Fruit fly (Drosophila melanogaster): ENCODE data around the gene LanB1.
A peak's percentile ranks its signal among the peaks of the same experiment; 100 is the strongest.

The LanB1 gene

dm6 chr2L:7849472-7849871 lies 38.2 kb downstream of the LanB1 start:
- TF ChIP-seq CG7368 (GFP tag; optimal IDR thresholded peaks at IDR 0.05), result no peak
- peak; percentile 37; the same call in 1 of the 3 replicates for TF ChIP-seq CG6163 (GFP tag; IDR thresholded peaks at IDR 0.05)
- no peak for TF ChIP-seq pdm3 (GFP tag; optimal IDR thresholded peaks at IDR 0.05)
- peak; percentile 12 for TF ChIP-seq achi (GFP tag; optimal IDR thresholded peaks at IDR 0.05)
- TF ChIP-seq CG16779 (tag; optimal IDR thresholded peaks at IDR 0.05), result no peak
- no peak for TF ChIP-seq CG10669 (GFP tag; optimal IDR thresholded peaks at IDR 0.05)
- peak; percentile 10 for TF ChIP-seq CG10631 (GFP tag; optimal IDR thresholded peaks at IDR 0.05)
- no peak for TF ChIP-seq acj6 (GFP tag; optimal IDR thresholded peaks at IDR 0.05)
- TF ChIP-seq vri (GFP tag; optimal IDR thresholded peaks at IDR 0.05), result no peak
- TF ChIP-seq CG34406 (GFP tag; optimal IDR thresholded peaks at IDR 0.05), result no peak
- TF ChIP-seq CG11902 (GFP tag; optimal IDR thresholded peaks at IDR 0.05), result no peak
- no peak for TF ChIP-seq CG1621 (tag; optimal IDR thresholded peaks at IDR 0.05)
- TF ChIP-seq CG8319 (GFP tag; optimal IDR thresholded peaks at IDR 0.05), result no peak
- TF ChIP-seq fd85E (GFP tag; optimal IDR thresholded peaks at IDR 0.05), result no peak
- TF ChIP-seq cyc (GFP tag; optimal IDR thresholded peaks at IDR 0.05), result no peak
- TF ChIP-seq dsx (GFP tag; optimal IDR thresholded peaks at IDR 0.05; ENCODE audit: poor library complexity, severe bottlenecking), result no peak
- TF ChIP-seq CG11762 (GFP tag; optimal IDR thresholded peaks at IDR 0.05; ENCODE audit: insufficient read depth), result no peak
- TF ChIP-seq Met (GFP tag; optimal IDR thresholded peaks at IDR 0.05), result no peak
- no peak for TF ChIP-seq CG3919 (GFP tag; optimal IDR thresholded peaks at IDR 0.05)
- peak; percentile 58 for TF ChIP-seq Eip78C (GFP tag)
- no peak for TF ChIP-seq Lpt (GFP tag; optimal IDR thresholded peaks at IDR 0.05)
- TF ChIP-seq CG6792 (GFP tag; optimal IDR thresholded peaks at IDR 0.05), result no peak
- no peak for TF ChIP-seq CG31627 (GFP tag; optimal IDR thresholded peaks at IDR 0.05)
- TF ChIP-seq eg (GFP tag; IDR thresholded peaks at IDR 0.05), result no peak
- TF ChIP-seq CG6854 (GFP tag; optimal IDR thresholded peaks at IDR 0.05), result no peak
- no peak for TF ChIP-seq spab (GFP tag; optimal IDR thresholded peaks at IDR 0.05)
- no peak for TF ChIP-seq Hr38 (GFP tag; optimal IDR thresholded peaks at IDR 0.05)
- TF ChIP-seq svp (GFP tag), result no peak
- no peak for TF ChIP-seq OdsH (GFP tag; optimal IDR thresholded peaks at IDR 0.05)
- TF ChIP-seq CG8119 (GFP tag; IDR thresholded peaks at IDR 0.05), result peak; percentile 35; the same call in 1 of the 3 replicates
- no peak for TF ChIP-seq Hr39 (GFP tag; optimal IDR thresholded peaks at IDR 0.05)
- no peak for TF ChIP-seq Eip75B (GFP tag; optimal IDR thresholded peaks at IDR 0.05)
- no peak for TF ChIP-seq fd59A (GFP tag; optimal IDR thresholded peaks at IDR 0.05)
- TF ChIP-seq CG32006 (GFP tag; optimal IDR thresholded peaks at IDR 0.05), result peak; percentile 33
- no peak for TF ChIP-seq fkh (GFP tag; optimal IDR thresholded peaks at IDR 0.05)
- TF ChIP-seq Ets21C (GFP tag; optimal IDR thresholded peaks at IDR 0.05), result no peak
- no peak for TF ChIP-seq Ets96B (tag; optimal IDR thresholded peaks at IDR 0.05)
- no peak for TF ChIP-seq CG6808 (GFP tag; optimal IDR thresholded peaks at IDR 0.05)

dm6 chr2L:7850406-7850805 lies 39.2 kb downstream of the LanB1 start:
- TF ChIP-seq CG3032 (tag; optimal IDR thresholded peaks at IDR 0.05) (no peak), achi (GFP tag; optimal IDR thresholded peaks at IDR 0.05) (no peak), dac (GFP tag; optimal IDR thresholded peaks at IDR 0.05) (no peak), ss (GFP tag; optimal IDR thresholded peaks at IDR 0.05) (no peak), CG3919 (GFP tag; optimal IDR thresholded peaks at IDR 0.05) (no peak), CG6808 (GFP tag; optimal IDR thresholded peaks at IDR 0.05) (no peak), CG8319 (GFP tag; optimal IDR thresholded peaks at IDR 0.05) (no peak), CG8119 (GFP tag; IDR thresholded peaks at IDR 0.05) (no peak)

- TF ChIP-seq CG8119 (GFP tag; IDR thresholded peaks at IDR 0.05) (0 out of 3 replicates have a peak, but pooled peaks have one; percentile 28), CG6163 (GFP tag; IDR thresholded peaks at IDR 0.05) (0 out of 3 replicates have a peak, but pooled peaks have one; percentile 31), eg (GFP tag; IDR thresholded peaks at IDR 0.05) (no peak), CG10631 (GFP tag; optimal IDR thresholded peaks at IDR 0.05) (peak; percentile 1), fd85E (GFP tag; optimal IDR thresholded peaks at IDR 0.05) (no peak), CG32006 (GFP tag; optimal IDR thresholded peaks at IDR 0.05) (peak; percentile 19), Hr4 (GFP tag; optimal IDR thresholded peaks at IDR 0.05) (peak; percentile 5), svp (GFP tag) (peak; percentile 38), Ets96B (tag; optimal IDR thresholded peaks at IDR 0.05) (peak; percentile 12), CG1621 (tag; optimal IDR thresholded peaks at IDR 0.05) (no peak), Eip78C (GFP tag) (peak; percentile 45)
Observed at dm6 chr2L:7851609-7852008, 40.4 kb downstream of the LanB1 start.

Measured in whole organism, prepupa.